Fruit fly (Drosophila melanogaster) whole organism, embryonic: ENCODE data around the gene CG6481.
A peak's percentile ranks its signal among the peaks of the same experiment; 100 is the strongest.

Experiments used
- Ada2b ChIP-seq: fragments of 200-800 bp; sonication (Bioruptor generic); IDR thresholded peaks from 2 replicates; pipeline ENCODE4 v1.3.6; 2022; ENCODE audit warnings: missing biosample characterization, missing genetic modification characterization
- CG10959 ChIP-seq: fragments of 200-800 bp; sonication (Bioruptor generic); IDR thresholded peaks from 2 replicates; pipeline ENCODE4 v1.3.6; 2022; ENCODE audit warnings: missing biosample characterization, missing genetic modification characterization
- CG11560 ChIP-seq: fragments of 200-800 bp; sonication (Bioruptor generic); IDR thresholded peaks from 3 replicates; pipeline ENCODE4 v1.3.6; 2022; ENCODE audit warnings: missing biosample characterization, missing genetic modification characterization
- CG11695 ChIP-seq: fragments of 200-800 bp; sonication (Bioruptor generic); IDR thresholded peaks from 3 replicates; pipeline ENCODE4 v1.3.6; 2022; ENCODE audit warnings: missing biosample characterization, missing genetic modification characterization
- CG12942 ChIP-seq: fragments of 200-800 bp; sonication (Bioruptor generic); optimal IDR thresholded peaks from 3 replicates; lab custom pipeline; 2016; ENCODE audit warnings: missing biosample characterization, missing genetic modification characterization
- CG13287 ChIP-seq: fragments of 200-800 bp; sonication (Bioruptor generic); IDR thresholded peaks from 2 replicates; pipeline ENCODE4 v1.3.6; 2022; ENCODE audit warnings: missing biosample characterization, missing genetic modification characterization; ENCODE audit not compliant: partially characterized antibody
- CG16779 ChIP-seq: fragments of 200-800 bp; sonication (Bioruptor generic); IDR thresholded peaks from 2 replicates; pipeline ENCODE4 v1.3.6; 2022; ENCODE audit warnings: missing biosample characterization, missing genetic modification characterization
- CG16815 ChIP-seq: fragments of 200-800 bp; sonication (Bioruptor generic); optimal IDR thresholded peaks from 3 replicates; lab custom pipeline; 2017; ENCODE audit warnings: missing biosample characterization, mild to moderate bottlenecking, missing genetic modification characterization
- CG17186 ChIP-seq: fragments of 200-800 bp; sonication (Bioruptor generic); optimal IDR thresholded peaks from 3 replicates; lab custom pipeline; 2017; ENCODE audit warnings: missing biosample characterization, missing genetic modification reagents, missing genetic modification characterization
- CG17912 ChIP-seq: fragments of 200-800 bp; sonication (Bioruptor generic); optimal IDR thresholded peaks from 2 replicates; lab custom pipeline; 2018; ENCODE audit warnings: missing biosample characterization, mild to moderate bottlenecking, missing genetic modification characterization
- CG2199 ChIP-seq: fragments of 200-800 bp; sonication (Bioruptor generic); IDR thresholded peaks from 3 replicates; pipeline ENCODE4 v1.3.6; 2022; ENCODE audit warnings: missing biosample characterization, missing genetic modification characterization
- CG2889 ChIP-seq: fragments of 200-800 bp; sonication (Bioruptor generic); IDR thresholded peaks from 3 replicates; pipeline ENCODE4 v1.3.6; 2022; ENCODE audit warnings: missing biosample characterization, missing genetic modification characterization
- CG32772 ChIP-seq: fragments of 200-800 bp; sonication (Bioruptor generic); IDR thresholded peaks from 2 replicates; pipeline ENCODE4 v1.3.6; 2022; ENCODE audit warnings: missing biosample characterization, missing genetic modification characterization
- CG33557 ChIP-seq: fragments of 200-800 bp; sonication (Bioruptor generic); optimal IDR thresholded peaks from 2 replicates; lab custom pipeline; 2019; ENCODE audit warnings: missing biosample characterization, mild to moderate bottlenecking, missing genetic modification characterization, moderate library complexity
- CG34224 ChIP-seq: fragments of 200-800 bp; sonication (Bioruptor generic); IDR thresholded peaks from 3 replicates; pipeline ENCODE4 v1.3.6; 2022; ENCODE audit warnings: missing biosample characterization, missing genetic modification characterization; ENCODE audit not compliant: partially characterized antibody
- CG4404 ChIP-seq: fragments of 200-800 bp; sonication (Bioruptor generic); IDR thresholded peaks from 2 replicates; pipeline ENCODE4 v1.3.6; 2022; ENCODE audit warnings: missing biosample characterization, missing genetic modification characterization
- CG4617 ChIP-seq: fragments of 200-800 bp; sonication (Bioruptor generic); optimal IDR thresholded peaks from 3 replicates; lab custom pipeline; 2016; ENCODE audit warnings: missing biosample characterization, missing genetic modification characterization, borderline replicate concordance
- CG8281 ChIP-seq: fragments of 200-800 bp; sonication (Bioruptor generic); optimal IDR thresholded peaks from 2 replicates; lab custom pipeline; 2018; ENCODE audit warnings: missing biosample characterization, mild to moderate bottlenecking, missing genetic modification characterization, moderate library complexity
- ERR ChIP-seq: fragments of 200-800 bp; sonication (Bioruptor generic); optimal IDR thresholded peaks from 2 replicates; lab custom pipeline; 2016; ENCODE audit warnings: missing biosample characterization, missing genetic modification characterization
- Eip74EF ChIP-seq, 2 experiments: fragments of 200-800 bp in 1 of 2; fragments of >200 bp in 1 of 2; sonication (Bioruptor generic) in 1 of 2; optimal IDR thresholded peaks; 2 replicates each; lab custom pipeline; 2017 to 2019; ENCODE audit warnings: missing biosample characterization in 2 of 2, missing genetic modification characterization in 2 of 2, mild to moderate bottlenecking in 1 of 2, moderate library complexity in 1 of 2
- Gsc ChIP-seq: fragments of 200-800 bp; sonication (Bioruptor generic); IDR thresholded peaks from 2 replicates; pipeline ENCODE4 v1.3.6; 2022; ENCODE audit warnings: missing biosample characterization, missing genetic modification characterization
- Gug ChIP-seq: fragments of 200-800 bp; sonication (Bioruptor generic); IDR thresholded peaks from 4 replicates; pipeline ENCODE4 v1.3.6; 2022; ENCODE audit warnings: missing biosample characterization, missing genetic modification characterization
- Hr39 ChIP-seq: fragments of >200 bp; optimal IDR thresholded peaks from 2 replicates; lab custom pipeline; 2017
- Hr51 ChIP-seq, 2 experiments: fragments of 200-800 bp; sonication (Bioruptor generic); optimal IDR thresholded peaks; 2 replicates in 1 of 2; 3 replicates in 1 of 2; lab custom pipeline; 2016 to 2018; ENCODE audit warnings: missing biosample characterization in 2 of 2, missing genetic modification characterization in 2 of 2, mild to moderate bottlenecking in 1 of 2, moderate library complexity in 1 of 2
- Lhr ChIP-seq: fragments of 200-800 bp; sonication (Bioruptor generic); optimal IDR thresholded peaks from 3 replicates; lab custom pipeline; 2017; ENCODE audit warnings: mild to moderate bottlenecking, missing biosample characterization, missing genetic modification reagents, missing genetic modification characterization
- NC2β ChIP-seq: fragments of 200-800 bp; sonication (Bioruptor generic); optimal IDR thresholded peaks from 2 replicates; lab custom pipeline; 2016; ENCODE audit warnings: missing biosample characterization, missing genetic modification characterization
- Oaz ChIP-seq: fragments of 200-800 bp; sonication (Bioruptor generic); IDR thresholded peaks from 2 replicates; pipeline ENCODE4 v1.3.6; 2022; ENCODE audit warnings: missing biosample characterization, missing genetic modification characterization
- PHDP ChIP-seq: fragments of 200-800 bp; sonication (Bioruptor generic); optimal IDR thresholded peaks from 3 replicates; lab custom pipeline; 2018; ENCODE audit warnings: missing biosample characterization, mild to moderate bottlenecking, missing genetic modification characterization, moderate library complexity
- Rx ChIP-seq: fragments of 200-800 bp; sonication (Bioruptor generic); IDR thresholded peaks from 2 replicates; pipeline ENCODE4 v1.3.6; 2022; ENCODE audit warnings: missing biosample characterization, missing genetic modification characterization
- Xbp1 ChIP-seq: fragments of 200-800 bp; sonication (Bioruptor generic); optimal IDR thresholded peaks from 3 replicates; lab custom pipeline; 2016; ENCODE audit warnings: missing biosample characterization, mild to moderate bottlenecking, missing genetic modification characterization
- amos ChIP-seq: fragments of 200-800 bp; sonication (Bioruptor generic); IDR thresholded peaks from 2 replicates; pipeline ENCODE4 v1.3.6; 2022; ENCODE audit warnings: missing biosample characterization, missing genetic modification characterization; ENCODE audit not compliant: partially characterized antibody
- az2 ChIP-seq: fragments of 200-800 bp; sonication (Bioruptor generic); optimal IDR thresholded peaks from 3 replicates; lab custom pipeline; 2016; ENCODE audit warnings: missing biosample characterization, missing genetic modification characterization
- bsh ChIP-seq, 2 experiments: fragments of 200-800 bp; sonication (Bioruptor generic); optimal IDR thresholded peaks; 2 replicates each; lab custom pipeline; 2017 to 2018; ENCODE audit warnings: mild to moderate bottlenecking in 2 of 2, missing biosample characterization in 2 of 2, missing genetic modification characterization in 2 of 2, moderate library complexity in 1 of 2
- btn ChIP-seq: fragments of 200-800 bp; sonication (Bioruptor generic); optimal IDR thresholded peaks from 2 replicates; lab custom pipeline; 2016; ENCODE audit warnings: missing biosample characterization, missing genetic modification characterization
- caup ChIP-seq: fragments of 200-800 bp; sonication (Bioruptor generic); optimal IDR thresholded peaks from 3 replicates; lab custom pipeline; 2017; ENCODE audit warnings: missing biosample characterization, mild to moderate bottlenecking, missing genetic modification characterization, moderate library complexity; ENCODE audit not compliant: severe bottlenecking
- chif ChIP-seq, 2 experiments: fragments of 200-800 bp; sonication (Bioruptor generic); optimal IDR thresholded peaks; 3 replicates each; lab custom pipeline; 2016; ENCODE audit warnings: missing biosample characterization in 2 of 2, missing genetic modification characterization in 2 of 2
- emc ChIP-seq: fragments of 200-800 bp; sonication (Bioruptor generic); optimal IDR thresholded peaks from 2 replicates; lab custom pipeline; 2016; ENCODE audit warnings: missing biosample characterization, missing genetic modification characterization
- ewg ChIP-seq: fragments of 200-800 bp; sonication (Bioruptor generic); optimal IDR thresholded peaks from 3 replicates; lab custom pipeline; 2017; ENCODE audit warnings: mild to moderate bottlenecking, missing biosample characterization, missing genetic modification reagents, missing genetic modification characterization
- ind ChIP-seq: fragments of 200-800 bp; sonication (Bioruptor generic); optimal IDR thresholded peaks from 3 replicates; lab custom pipeline; 2016; ENCODE audit warnings: missing biosample characterization, missing genetic modification characterization
- ken ChIP-seq: fragments of 200-800 bp; sonication (Bioruptor generic); IDR thresholded peaks from 3 replicates; pipeline ENCODE4 v1.3.6; 2022; ENCODE audit warnings: missing biosample characterization, missing genetic modification characterization
- lab ChIP-seq: fragments of 200-800 bp; sonication (Bioruptor generic); optimal IDR thresholded peaks from 3 replicates; lab custom pipeline; 2017; ENCODE audit warnings: missing biosample characterization, missing genetic modification characterization, mild to moderate bottlenecking, moderate library complexity, missing genetic modification reagents
- luna ChIP-seq: fragments of 200-800 bp; sonication (Bioruptor generic); optimal IDR thresholded peaks from 2 replicates; lab custom pipeline; 2016; ENCODE audit warnings: missing biosample characterization, missing genetic modification characterization
- nmo ChIP-seq: fragments of 200-800 bp; sonication (Bioruptor generic); optimal IDR thresholded peaks from 2 replicates; lab custom pipeline; 2018; ENCODE audit warnings: missing biosample characterization, mild to moderate bottlenecking, missing genetic modification characterization, moderate library complexity
- pb ChIP-seq: fragments of 200-800 bp; sonication (Bioruptor generic); optimal IDR thresholded peaks from 3 replicates; lab custom pipeline; 2016; ENCODE audit warnings: missing biosample characterization, missing genetic modification characterization
- repo ChIP-seq: fragments of 200-800 bp; sonication (Bioruptor generic); optimal IDR thresholded peaks from 2 replicates; lab custom pipeline; 2016; ENCODE audit warnings: missing biosample characterization, missing genetic modification characterization
- run ChIP-seq: fragments of 200-800 bp; sonication (Bioruptor generic); optimal IDR thresholded peaks from 3 replicates; lab custom pipeline; 2018; ENCODE audit warnings: missing biosample characterization, mild to moderate bottlenecking, missing genetic modification characterization
- sim ChIP-seq: fragments of 200-800 bp; sonication (Bioruptor generic); IDR thresholded peaks from 2 replicates; pipeline ENCODE4 v1.3.6; 2022; ENCODE audit warnings: missing biosample characterization, missing genetic modification characterization
- slp2 ChIP-seq: fragments of 200-800 bp; sonication (Bioruptor generic); optimal IDR thresholded peaks from 2 replicates; lab custom pipeline; 2016; ENCODE audit warnings: missing biosample characterization, missing genetic modification characterization
- sob ChIP-seq: fragments of 200-800 bp; sonication (Bioruptor generic); IDR thresholded peaks from 2 replicates; pipeline ENCODE4 v1.3.6; 2022; ENCODE audit warnings: missing biosample characterization, missing genetic modification characterization
- ssp ChIP-seq: fragments of 200-800 bp; sonication (Bioruptor generic); IDR thresholded peaks from 2 replicates; pipeline ENCODE4 v1.3.6; 2022; ENCODE audit warnings: missing biosample characterization, missing genetic modification characterization
- zen ChIP-seq: fragments of 200-800 bp; sonication (Bioruptor generic); optimal IDR thresholded peaks from 3 replicates; lab custom pipeline; 2018; ENCODE audit warnings: missing biosample characterization, mild to moderate bottlenecking, missing genetic modification characterization, moderate library complexity

Gene CG6481

dm6 chrX:18494165-18494740, 28.0 kb downstream of the CG6481 start, which contains the start of gene CG15043 (continued):
- TF ChIP-seq nmo (GFP tag; lab: Kevin White, UChicago), result peak; percentile 6
- no peak for TF ChIP-seq btn
- no peak for TF ChIP-seq Eip74EF (GFP tag; optimal IDR thresholded peaks at IDR 0.05; lab: Kevin White, UChicago)
- no peak for TF ChIP-seq bsh (GFP tag; optimal IDR thresholded peaks at IDR 0.05; lab: Kevin White, UChicago)
- TF ChIP-seq zen, result no peak
- no peak for TF ChIP-seq CG16779 (GFP tag; lab: Robert Waterston, UW)
- no peak for TF ChIP-seq slp2 (GFP tag; lab: Kevin White, UChicago)
- TF ChIP-seq Ada2b (GFP tag; lab: Robert Waterston, UW), result peak; percentile 46; the same call in 1 of the 2 replicates
- no peak for TF ChIP-seq CG2199
- no peak for TF ChIP-seq CG12942 (GFP tag; lab: Kevin White, UChicago)
- TF ChIP-seq NC2β (GFP tag; lab: Kevin White, UChicago), result no peak
- peak; percentile 64 for TF ChIP-seq lab
- TF ChIP-seq caup, result peak; percentile 52
- no peak for TF ChIP-seq Lhr (GFP tag; lab: Kevin White, UChicago)
- TF ChIP-seq CG34224 (GFP tag; lab: Robert Waterston, UW), result no peak
- TF ChIP-seq luna (GFP tag; lab: Kevin White, UChicago), result no peak
- no peak for TF ChIP-seq Xbp1
- TF ChIP-seq CG17912, result no peak
- TF ChIP-seq Hr51 (GFP tag; optimal IDR thresholded peaks at IDR 0.05; lab: Kevin White, UChicago), result no peak
- TF ChIP-seq amos, result no peak
- TF ChIP-seq Hr39 (lab: Kevin White, UChicago), result no peak
- no peak for TF ChIP-seq run (tag; lab: Kevin White, UChicago)
- no peak for TF ChIP-seq PHDP (tag; lab: Kevin White, UChicago)
- TF ChIP-seq Gsc (GFP tag; lab: Robert Waterston, UW), result no peak
- no peak for TF ChIP-seq repo (GFP tag; lab: Kevin White, UChicago)
- TF ChIP-seq Gug (GFP tag; lab: Robert Waterston, UW), result peak; percentile 55; the same call in 2 of the 4 replicates
- TF ChIP-seq CG17186 (GFP tag; lab: Kevin White, UChicago), result no peak
- TF ChIP-seq CG16815 (GFP tag; lab: Kevin White, UChicago), result no peak
- TF ChIP-seq emc (GFP tag; lab: Kevin White, UChicago), result no peak
- TF ChIP-seq az2, result no peak
- peak; percentile 61; the same call in 1 of the 3 replicates for TF ChIP-seq CG11695 (GFP tag; lab: Robert Waterston, UW)
- no peak for TF ChIP-seq Oaz
- no peak; the same call in 1 of the 2 replicates for TF ChIP-seq CG32772 (GFP tag; lab: Robert Waterston, UW)
- TF ChIP-seq ERR, result no peak
- no peak for TF ChIP-seq CG4404
- 0 out of 3 replicates have a peak, but pooled peaks have one; percentile 10 for TF ChIP-seq CG11560 (tag; lab: Robert Waterston, UW)
- no peak for TF ChIP-seq CG8281 (tag; lab: Kevin White, UChicago)
- TF ChIP-seq CG2889 (GFP tag; lab: Robert Waterston, UW), result no peak
- TF ChIP-seq ewg (GFP tag; lab: Kevin White, UChicago), result no peak
- TF ChIP-seq CG10959 (GFP tag; lab: Robert Waterston, UW), result no peak
- TF ChIP-seq sob (GFP tag; lab: Robert Waterston, UW), result no peak
- TF ChIP-seq ind (GFP tag; lab: Kevin White, UChicago), result peak; percentile 32
- TF ChIP-seq CG33557 (GFP tag; lab: Kevin White, UChicago), result no peak
- TF ChIP-seq CG13287 (GFP tag; lab: Robert Waterston, UW), result no peak
- TF ChIP-seq ssp, result no peak
- TF ChIP-seq chif (GFP tag; optimal IDR thresholded peaks at IDR 0.05; lab: Kevin White, UChicago), result no peak
- TF ChIP-seq Rx (GFP tag; lab: Robert Waterston, UW), result no peak
- no peak for TF ChIP-seq ken (GFP tag; lab: Robert Waterston, UW)
- TF ChIP-seq sim, result no peak
- TF ChIP-seq CG4617 (GFP tag; lab: Kevin White, UChicago), result no peak
- TF ChIP-seq pb, result no peak
